Fruit fly (Drosophila melanogaster) whole organism, embryonic: ENCODE measurements around the gene Mst36Fb.

Experiments
- Antp ChIP-seq: fragments of 200-800 bp; sonication (Bioruptor generic); optimal IDR thresholded peaks from 3 replicates; lab custom pipeline; 2016; ENCODE audit warnings: missing biosample characterization, missing genetic modification characterization
- Atf6 ChIP-seq: fragments of 200-800 bp; sonication (Bioruptor generic); IDR thresholded peaks from 2 replicates; pipeline ENCODE4 v1.3.6; 2022; ENCODE audit warnings: missing biosample characterization, missing genetic modification characterization
- B-H2 ChIP-seq: fragments of 200-800 bp; sonication (Bioruptor generic); optimal IDR thresholded peaks from 2 replicates; lab custom pipeline; 2018; ENCODE audit warnings: missing biosample characterization, mild to moderate bottlenecking, missing genetic modification characterization
- CG11560 ChIP-seq: fragments of 200-800 bp; sonication (Bioruptor generic); IDR thresholded peaks from 3 replicates; pipeline ENCODE4 v1.3.6; 2022; ENCODE audit warnings: missing biosample characterization, missing genetic modification characterization
- CG11723 ChIP-seq: fragments of 200-800 bp; sonication (Bioruptor generic); optimal IDR thresholded peaks from 2 replicates; lab custom pipeline; 2017; ENCODE audit warnings: missing biosample characterization, mild to moderate bottlenecking, missing genetic modification characterization
- CG14441 ChIP-seq: fragments of 200-800 bp; sonication (Bioruptor generic); IDR thresholded peaks from 2 replicates; pipeline ENCODE4 v1.3.6; 2022; ENCODE audit warnings: missing biosample characterization, missing genetic modification characterization
- CG17802 ChIP-seq: fragments of 200-800 bp; sonication (Bioruptor generic); optimal IDR thresholded peaks from 2 replicates; lab custom pipeline; 2018; ENCODE audit warnings: missing biosample characterization, mild to moderate bottlenecking, missing genetic modification characterization, moderate library complexity
- CG17829 ChIP-seq: fragments of 200-800 bp; optimal IDR thresholded peaks from 2 replicates; lab custom pipeline; 2019; ENCODE audit warnings: missing biosample characterization, mild to moderate bottlenecking, missing genetic modification characterization, moderate library complexity
- CG1792 ChIP-seq: fragments of 200-800 bp; sonication (Bioruptor generic); optimal IDR thresholded peaks from 2 replicates; lab custom pipeline; 2016; ENCODE audit warnings: missing biosample characterization, missing genetic modification characterization
- CG2116 ChIP-seq: fragments of 200-800 bp; sonication (Bioruptor generic); optimal IDR thresholded peaks from 3 replicates; lab custom pipeline; 2018; ENCODE audit warnings: missing biosample characterization, mild to moderate bottlenecking, missing genetic modification characterization
- CG2129 ChIP-seq: fragments of 200-800 bp; sonication (Bioruptor generic); IDR thresholded peaks from 2 replicates; pipeline ENCODE4 v1.3.6; 2022; ENCODE audit warnings: missing biosample characterization, missing genetic modification characterization; ENCODE audit not compliant: partially characterized antibody
- CG2712 ChIP-seq: fragments of 200-800 bp; optimal IDR thresholded peaks from 3 replicates; lab custom pipeline; 2019; ENCODE audit warnings: missing biosample characterization, mild to moderate bottlenecking, missing genetic modification characterization, moderate library complexity
- CG31388 ChIP-seq: fragments of 200-800 bp; sonication (Bioruptor generic); optimal IDR thresholded peaks from 2 replicates; lab custom pipeline; 2016; ENCODE audit warnings: missing biosample characterization, missing genetic modification characterization
- CG32532 ChIP-seq: fragments of 200-800 bp; sonication (Bioruptor generic); IDR thresholded peaks from 2 replicates; pipeline ENCODE4 v1.3.6; 2022; ENCODE audit warnings: missing biosample characterization, missing genetic modification characterization
- CG3281 ChIP-seq: fragments of 200-800 bp; sonication (Bioruptor generic); optimal IDR thresholded peaks from 3 replicates; lab custom pipeline; 2017; ENCODE audit warnings: missing biosample characterization, mild to moderate bottlenecking, missing genetic modification characterization
- CG33213 ChIP-seq: fragments of 200-800 bp; sonication (Bioruptor generic); optimal IDR thresholded peaks from 3 replicates; lab custom pipeline; 2016; ENCODE audit warnings: missing biosample characterization, missing genetic modification characterization
- CG3726 ChIP-seq: fragments of 200-800 bp; sonication (Bioruptor generic); IDR thresholded peaks from 3 replicates; pipeline ENCODE4, ENCODE4 v1.3.6; 2022; ENCODE audit warnings: missing biosample characterization, missing genetic modification characterization
- CG5245 ChIP-seq: fragments of 200-800 bp; sonication (Bioruptor generic); optimal IDR thresholded peaks from 3 replicates; lab custom pipeline; 2016; ENCODE audit warnings: missing biosample characterization, missing genetic modification characterization
- CG6813 ChIP-seq: fragments of 200-800 bp; sonication (Bioruptor generic); optimal IDR thresholded peaks from 2 replicates; lab custom pipeline; 2017; ENCODE audit warnings: missing biosample characterization, missing genetic modification characterization, mild to moderate bottlenecking, moderate library complexity, missing genetic modification reagents
- CG7556 ChIP-seq: fragments of 200-800 bp; sonication (Bioruptor generic); optimal IDR thresholded peaks from 2 replicates; lab custom pipeline; 2017; ENCODE audit warnings: missing biosample characterization, mild to moderate bottlenecking, missing genetic modification characterization
- CG7745 ChIP-seq: fragments of 200-800 bp; sonication (Bioruptor generic); optimal IDR thresholded peaks from 2 replicates; lab custom pipeline; 2018; ENCODE audit warnings: missing biosample characterization, mild to moderate bottlenecking, missing genetic modification characterization, moderate library complexity
- CG9609 ChIP-seq: fragments of 200-800 bp; sonication (Bioruptor generic); optimal IDR thresholded peaks from 3 replicates; lab custom pipeline; 2016; ENCODE audit warnings: missing biosample characterization, missing genetic modification characterization
- Dip3 ChIP-seq: fragments of 200-800 bp; sonication (Bioruptor generic); optimal IDR thresholded peaks from 3 replicates; lab custom pipeline; 2016; ENCODE audit warnings: missing biosample characterization, missing genetic modification characterization
- Dp ChIP-seq: fragments of 200-800 bp; sonication (Bioruptor generic); optimal IDR thresholded peaks from 2 replicates; lab custom pipeline; 2018; ENCODE audit warnings: missing biosample characterization, mild to moderate bottlenecking, missing genetic modification characterization, moderate library complexity
- Ets65A ChIP-seq: fragments of 200-800 bp; sonication (Bioruptor generic); peaks from one replicate; lab custom pipeline; 2016; ENCODE audit warnings: missing biosample characterization, missing genetic modification characterization
- H15 ChIP-seq: fragments of 200-800 bp; sonication (Bioruptor generic); IDR thresholded peaks from 3 replicates; pipeline ENCODE4 v1.3.6; 2022; ENCODE audit warnings: missing biosample characterization, missing genetic modification characterization
- Kr ChIP-seq: fragments of 200-800 bp; sonication (Bioruptor generic); optimal IDR thresholded peaks from 2 replicates; lab custom pipeline; 2017; ENCODE audit warnings: missing biosample characterization, mild to moderate bottlenecking, missing genetic modification characterization
- MTF-1 ChIP-seq: fragments of 200-800 bp; sonication (Bioruptor generic); optimal IDR thresholded peaks from 2 replicates; lab custom pipeline; 2018; ENCODE audit warnings: missing biosample characterization, mild to moderate bottlenecking, missing genetic modification characterization, borderline replicate concordance
- Max ChIP-seq: fragments of 200-800 bp; sonication (Bioruptor generic); optimal IDR thresholded peaks from 2 replicates; lab custom pipeline; 2016; ENCODE audit warnings: missing biosample characterization, mild to moderate bottlenecking, missing genetic modification characterization
- NFAT ChIP-seq: fragments of 200-800 bp; sonication (Bioruptor generic); IDR thresholded peaks from 2 replicates; pipeline ENCODE4 v1.3.6; 2022; ENCODE audit warnings: missing biosample characterization, missing genetic modification characterization
- Side ChIP-seq: fragments of 200-800 bp; sonication (Bioruptor generic); optimal IDR thresholded peaks from 2 replicates; lab custom pipeline; 2016; ENCODE audit warnings: missing biosample characterization, missing genetic modification characterization
- Usf ChIP-seq: fragments of 200-800 bp; sonication (Bioruptor generic); optimal IDR thresholded peaks from 2 replicates; lab custom pipeline; 2017; ENCODE audit warnings: missing genotype, missing biosample characterization, missing genetic modification characterization
- YL-1 ChIP-seq: fragments of 200-800 bp; sonication (Bioruptor generic); optimal IDR thresholded peaks from 3 replicates; lab custom pipeline; 2017; ENCODE audit warnings: missing biosample characterization, mild to moderate bottlenecking, missing genetic modification characterization
- ase ChIP-seq: fragments of 200-800 bp; sonication (Bioruptor generic); IDR thresholded peaks from 3 replicates; pipeline ENCODE4 v1.3.6; 2022; ENCODE audit warnings: missing biosample characterization, missing genetic modification characterization
- crc ChIP-seq: fragments of 200-800 bp; sonication (Bioruptor generic); optimal IDR thresholded peaks from 2 replicates; lab custom pipeline; 2016; ENCODE audit warnings: missing biosample characterization, missing genetic modification characterization
- cwo ChIP-seq: fragments of 200-800 bp; sonication (Bioruptor generic); optimal IDR thresholded peaks from 3 replicates; lab custom pipeline; 2017; ENCODE audit warnings: missing biosample characterization, missing genetic modification characterization, mild to moderate bottlenecking, moderate library complexity, missing genetic modification reagents
- disco-r ChIP-seq: fragments of 200-800 bp; sonication (Bioruptor generic); optimal IDR thresholded peaks from 2 replicates; lab custom pipeline; 2016; ENCODE audit warnings: missing biosample characterization, missing genetic modification characterization
- emc ChIP-seq: fragments of 200-800 bp; sonication (Bioruptor generic); optimal IDR thresholded peaks from 2 replicates; lab custom pipeline; 2016; ENCODE audit warnings: missing biosample characterization, missing genetic modification characterization
- eyg ChIP-seq: fragments of 200-800 bp; sonication (Bioruptor generic); optimal IDR thresholded peaks from 3 replicates; lab custom pipeline; 2016; ENCODE audit warnings: missing biosample characterization, missing genetic modification characterization
- fd3F ChIP-seq: fragments of 200-800 bp; sonication (Bioruptor generic); optimal IDR thresholded peaks from 2 replicates; lab custom pipeline; 2018; ENCODE audit warnings: missing biosample characterization, mild to moderate bottlenecking, missing genetic modification characterization, moderate library complexity
- gcm ChIP-seq: fragments of 200-800 bp; sonication (Bioruptor generic); optimal IDR thresholded peaks from 2 replicates; lab custom pipeline; 2019; ENCODE audit warnings: missing biosample characterization, mild to moderate bottlenecking, missing genetic modification characterization, moderate library complexity
- grau ChIP-seq: fragments of 200-800 bp; optimal IDR thresholded peaks from 3 replicates; lab custom pipeline; 2019; ENCODE audit warnings: missing biosample characterization, mild to moderate bottlenecking, missing genetic modification characterization, moderate library complexity
- hkb ChIP-seq, 2 experiments: fragments of 200-800 bp in 1 of 2; fragments of >200 bp in 1 of 2; sonication (Bioruptor generic) in 1 of 2; IDR thresholded peaks in 1 of 2; optimal IDR thresholded peaks in 1 of 2; 2 replicates each; pipeline versions ENCODE4 v1.3.6 to Lab custom; 2017 to 2022; ENCODE audit warnings: missing biosample characterization in 1 of 2, missing genetic modification characterization in 1 of 2
- knrl ChIP-seq: fragments of 200-800 bp; sonication (Bioruptor generic); IDR thresholded peaks from 3 replicates; pipeline ENCODE4 v1.3.6; 2022; ENCODE audit warnings: missing biosample characterization, missing genetic modification characterization; ENCODE audit not compliant: partially characterized antibody
- lab ChIP-seq: fragments of 200-800 bp; sonication (Bioruptor generic); optimal IDR thresholded peaks from 3 replicates; lab custom pipeline; 2017; ENCODE audit warnings: missing biosample characterization, missing genetic modification characterization, mild to moderate bottlenecking, moderate library complexity, missing genetic modification reagents
- onecut ChIP-seq: fragments of 200-800 bp; sonication (Bioruptor generic); IDR thresholded peaks from 2 replicates; pipeline ENCODE4 v1.3.6; 2022; ENCODE audit warnings: missing biosample characterization, missing genetic modification characterization
- repo ChIP-seq: fragments of 200-800 bp; sonication (Bioruptor generic); optimal IDR thresholded peaks from 2 replicates; lab custom pipeline; 2016; ENCODE audit warnings: missing biosample characterization, missing genetic modification characterization
- ro ChIP-seq: fragments of 200-800 bp; sonication (Bioruptor generic); IDR thresholded peaks from 2 replicates; pipeline ENCODE4 v1.3.6; 2022; ENCODE audit warnings: missing biosample characterization, missing genetic modification characterization
- row ChIP-seq: fragments of 200-800 bp; sonication (Bioruptor generic); IDR thresholded peaks from 3 replicates; pipeline ENCODE4 v1.3.6; 2022; ENCODE audit warnings: missing biosample characterization, missing genetic modification characterization
- sens-2 ChIP-seq: fragments of 200-800 bp; sonication (Bioruptor generic); IDR thresholded peaks from 2 replicates; pipeline ENCODE4 v1.3.6; 2022; ENCODE audit warnings: missing biosample characterization, missing genetic modification characterization
- tio ChIP-seq: fragments of 200-800 bp; sonication (Bioruptor generic); optimal IDR thresholded peaks from 2 replicates; lab custom pipeline; 2017; ENCODE audit warnings: missing biosample characterization, missing genetic modification characterization, inconsistent platforms
- usp ChIP-seq: fragments of >200 bp; optimal IDR thresholded peaks from 2 replicates; lab custom pipeline; 2017; ENCODE audit warnings: missing biosample characterization, missing genetic modification characterization

Mst36Fb gene

dm6 chr2L:18658108-18658507 is 16.8 kb downstream of the Mst36Fb start (continued):
- TF ChIP-seq cwo (GFP tag; lab: Kevin White, UChicago) (peak; percentile 35), Atf6 (GFP tag; lab: Robert Waterston, UW) (no peak; the same call in 1 of the 2 replicates), Dip3 (GFP tag; lab: Kevin White, UChicago) (no peak), NFAT (GFP tag; lab: Robert Waterston, UW) (no peak), CG17802 (tag; lab: Kevin White, UChicago) (no peak), CG17829 (tag; lab: Kevin White, UChicago) (no peak), sens-2 (GFP tag; lab: Robert Waterston, UW) (no peak), hkb (optimal IDR thresholded peaks at IDR 0.05; lab: Kevin White, UChicago) (no peak), hkb (GFP tag; IDR thresholded peaks at IDR 0.05; lab: Robert Waterston, UW) (peak; percentile 48; the same call in 1 of the 2 replicates), disco-r (GFP tag; lab: Kevin White, UChicago) (no peak), CG2712 (tag; lab: Kevin White, UChicago) (peak; percentile 25), Usf (GFP tag; lab: Kevin White, UChicago) (no peak), CG33213 (GFP tag; lab: Kevin White, UChicago) (no peak), grau (peak; percentile 35), CG9609 (no peak), eyg (no peak), tio (GFP tag; lab: Kevin White, UChicago) (no peak), repo (no peak), CG2116 (GFP tag; lab: Kevin White, UChicago) (no peak), row (peak; percentile 35; the same call in 1 of the 3 replicates), lab (GFP tag; lab: Kevin White, UChicago) (peak; percentile 53), H15 (GFP tag; lab: Robert Waterston, UW) (no peak), Antp (no peak), CG14441 (GFP tag; lab: Robert Waterston, UW) (no peak), CG31388 (no peak), CG5245 (no peak), emc (no peak), CG7556 (peak; percentile 52), Dp (GFP tag; lab: Kevin White, UChicago) (no peak), ro (GFP tag; lab: Robert Waterston, UW) (no peak), usp (GFP tag; lab: Kevin White, UChicago) (no peak), CG6813 (GFP tag; lab: Kevin White, UChicago) (peak; percentile 28), CG32532 (GFP tag; lab: Robert Waterston, UW) (no peak; the same call in 1 of the 2 replicates), Max (GFP tag; lab: Kevin White, UChicago) (no peak), YL-1 (GFP tag; lab: Kevin White, UChicago) (no peak), fd3F (no peak), CG1792 (no peak), CG11723 (GFP tag; lab: Kevin White, UChicago) (no peak), Side (no peak), CG11560 (no peak), B-H2 (GFP tag; lab: Kevin White, UChicago) (no peak), Kr (GFP tag; lab: Kevin White, UChicago) (no peak), crc (GFP tag; lab: Kevin White, UChicago) (no peak), ase (GFP tag; lab: Robert Waterston, UW) (no peak), CG7745 (no peak), CG3281 (GFP tag; lab: Kevin White, UChicago) (peak; percentile 55), knrl (GFP tag; lab: Robert Waterston, UW) (no peak), MTF-1 (GFP tag; lab: Kevin White, UChicago) (no peak), Ets65A (GFP tag; lab: Kevin White, UChicago) (no peak), CG2129 (GFP tag; lab: Robert Waterston, UW) (no peak), onecut (GFP tag; lab: Robert Waterston, UW) (no peak), CG3726 (no peak), gcm (GFP tag; lab: Kevin White, UChicago) (no peak)
